Worm (Caenorhabditis elegans) whole organism, L2 larva: Measurements from ENCODE around the gene try-8.
A peak's percentile ranks its signal among the peaks of the same experiment; 100 is the strongest.

Source experiments
- C34F6.9 ChIP-seq: fragments of 150-350 bp; optimal IDR thresholded peaks from 2 replicates; lab custom pipeline; 2014; ENCODE audit warnings: missing biosample characterization, missing genetic modification characterization
- F13H6.1 ChIP-seq: sonication (generic microtip); optimal IDR thresholded peaks from 2 replicates; lab custom pipeline; 2016; ENCODE audit warnings: missing genetic modification characterization, missing compliant biosample characterization
- R02D3.7 ChIP-seq: fragments of 150-350 bp; optimal IDR thresholded peaks from 2 replicates; lab custom pipeline; 2014; ENCODE audit warnings: missing biosample characterization, missing genetic modification characterization
- Y55F3AM.14 ChIP-seq: fragments of 200-800 bp; sonication (Bioruptor generic); optimal IDR thresholded peaks from 2 replicates; lab custom pipeline; 2018; ENCODE audit warnings: mild to moderate bottlenecking, missing genetic modification characterization, missing compliant biosample characterization
- ZK546.5 ChIP-seq: sonication (generic microtip); optimal IDR thresholded peaks from 2 replicates; lab custom pipeline; 2017; ENCODE audit warnings: missing biosample characterization, missing genetic modification characterization
- alr-1 ChIP-seq: fragments of 150-350 bp; optimal IDR thresholded peaks from 2 replicates; lab custom pipeline; 2014; ENCODE audit warnings: missing biosample characterization, missing genetic modification characterization
- aly-2 ChIP-seq: fragments of 150-350 bp; optimal IDR thresholded peaks from 2 replicates; lab custom pipeline; 2014; ENCODE audit warnings: missing biosample characterization, missing genetic modification characterization
- ama-1 ChIP-seq: fragments of 150-350 bp; optimal IDR thresholded peaks from 2 replicates; lab custom pipeline; 2018; ENCODE audit warnings: inconsistent platforms
- blmp-1 ChIP-seq: sonication (generic microtip); optimal IDR thresholded peaks from 2 replicates; lab custom pipeline; 2017; ENCODE audit warnings: missing genetic modification characterization, mild to moderate bottlenecking, missing compliant biosample characterization, antibody characterized with exemption, moderate library complexity; ENCODE audit not compliant: insufficient read depth
- ceh-16 ChIP-seq: fragments of 150-350 bp; optimal IDR thresholded peaks from 2 replicates; lab custom pipeline; 2014; ENCODE audit warnings: missing biosample characterization, missing genetic modification characterization
- crh-2 ChIP-seq: sonication (generic microtip); optimal IDR thresholded peaks from 2 replicates; lab custom pipeline; 2017; ENCODE audit warnings: missing biosample characterization, missing genetic modification characterization
- dmd-4 ChIP-seq: sonication (generic microtip); optimal IDR thresholded peaks from 2 replicates; lab custom pipeline; 2017; ENCODE audit warnings: missing biosample characterization, missing genetic modification characterization
- egl-27 ChIP-seq: sonication (generic microtip); optimal IDR thresholded peaks from 3 replicates; lab custom pipeline; 2017; ENCODE audit warnings: missing biosample characterization, missing genetic modification reagents, missing genetic modification characterization
- elt-1 ChIP-seq: fragments of 150-350 bp; optimal IDR thresholded peaks from 2 replicates; lab custom pipeline; 2014; ENCODE audit warnings: missing biosample characterization, missing genetic modification characterization
- elt-3 ChIP-seq: sonication (generic microtip); optimal IDR thresholded peaks from 2 replicates; lab custom pipeline; 2017; ENCODE audit warnings: missing biosample characterization, missing genetic modification characterization
- fos-1 ChIP-seq: fragments of 150-350 bp; optimal IDR thresholded peaks from 2 replicates; lab custom pipeline; 2014; ENCODE audit warnings: missing biosample characterization, missing genetic modification characterization
- gmeb-1 ChIP-seq: fragments of 150-350 bp; optimal IDR thresholded peaks from 2 replicates; lab custom pipeline; 2014; ENCODE audit warnings: missing biosample characterization, missing genetic modification characterization
- lin-11 ChIP-seq: fragments of 150-350 bp; sonication (generic microtip); optimal IDR thresholded peaks from 2 replicates; lab custom pipeline; 2014; ENCODE audit warnings: missing biosample characterization, missing genetic modification characterization, inconsistent platforms, mixed read lengths
- lin-13 ChIP-seq: fragments of 150-350 bp; optimal IDR thresholded peaks from 2 replicates; lab custom pipeline; 2014; ENCODE audit warnings: missing biosample characterization, missing genetic modification reagents, missing genetic modification characterization
- lin-39 ChIP-seq: fragments of 150-350 bp; optimal IDR thresholded peaks from 2 replicates; lab custom pipeline; 2014; ENCODE audit warnings: missing biosample characterization, missing genetic modification reagents, missing genetic modification characterization
- lsy-2 ChIP-seq, 2 experiments: fragments of 150-350 bp in 1 of 2; sonication (generic microtip) in 1 of 2; optimal IDR thresholded peaks; 2 replicates each; lab custom pipeline; 2014 to 2017; ENCODE audit warnings: missing biosample characterization in 2 of 2, missing genetic modification characterization in 2 of 2
- mab-5 ChIP-seq: fragments of 150-350 bp; optimal IDR thresholded peaks from 2 replicates; lab custom pipeline; 2014; ENCODE audit warnings: missing biosample characterization, missing genetic modification characterization
- mbf-1 ChIP-seq: sonication (generic microtip); optimal IDR thresholded peaks from 2 replicates; lab custom pipeline; 2017; ENCODE audit warnings: missing biosample characterization, missing genetic modification characterization
- mdl-1 ChIP-seq, 2 experiments: fragments of 150-350 bp in 1 of 2; sonication (generic microtip) in 1 of 2; optimal IDR thresholded peaks; 2 replicates each; lab custom pipeline; 2017; ENCODE audit warnings: missing biosample characterization in 2 of 2, missing genetic modification characterization in 2 of 2
- nhr-10 ChIP-seq: sonication (generic microtip); optimal IDR thresholded peaks from 2 replicates; lab custom pipeline; 2017; ENCODE audit warnings: missing biosample characterization, missing genetic modification characterization
- nhr-11 ChIP-seq: fragments of 150-350 bp; optimal IDR thresholded peaks from 2 replicates; lab custom pipeline; 2014; ENCODE audit warnings: missing biosample characterization, missing genetic modification characterization
- nhr-12 ChIP-seq: fragments of 150-350 bp; optimal IDR thresholded peaks from 2 replicates; lab custom pipeline; 2014; ENCODE audit warnings: missing biosample characterization, missing genetic modification characterization
- nhr-129 ChIP-seq: fragments of 150-350 bp; optimal IDR thresholded peaks from 2 replicates; lab custom pipeline; 2014; ENCODE audit warnings: missing biosample characterization, missing genetic modification characterization
- nhr-21 ChIP-seq: fragments of 150-350 bp; optimal IDR thresholded peaks from 2 replicates; lab custom pipeline; 2014; ENCODE audit warnings: missing biosample characterization, missing genetic modification characterization
- nhr-23 ChIP-seq: fragments of 150-350 bp; optimal IDR thresholded peaks from 2 replicates; lab custom pipeline; 2014; ENCODE audit warnings: missing biosample characterization, missing genetic modification reagents, missing genetic modification characterization
- nhr-237 ChIP-seq: fragments of 150-350 bp; optimal IDR thresholded peaks from 2 replicates; lab custom pipeline; 2014; ENCODE audit warnings: missing biosample characterization, missing genetic modification characterization
- nhr-25 ChIP-seq: fragments of 150-350 bp; sonication (generic microtip); optimal IDR thresholded peaks from 3 replicates; lab custom pipeline; 2014; ENCODE audit warnings: missing biosample characterization, missing genetic modification characterization
- nhr-6 ChIP-seq: fragments of 150-350 bp; optimal IDR thresholded peaks from 2 replicates; lab custom pipeline; 2014; ENCODE audit warnings: missing biosample characterization, missing genetic modification characterization
- nhr-77 ChIP-seq: fragments of 150-350 bp; optimal IDR thresholded peaks from 2 replicates; lab custom pipeline; 2014; ENCODE audit warnings: missing biosample characterization, missing genetic modification characterization
- peb-1 ChIP-seq: fragments of 150-350 bp; optimal IDR thresholded peaks from 2 replicates; lab custom pipeline; 2014; ENCODE audit warnings: missing biosample characterization, missing genetic modification characterization
- sem-4 ChIP-seq: fragments of 150-350 bp; optimal IDR thresholded peaks from 2 replicates; lab custom pipeline; 2014; ENCODE audit warnings: missing biosample characterization, missing genetic modification reagents, missing genetic modification characterization
- skn-1 ChIP-seq: sonication (generic microtip); optimal IDR thresholded peaks from 2 replicates; lab custom pipeline; 2017; ENCODE audit warnings: missing biosample characterization, missing genetic modification characterization
- sma-3 ChIP-seq: sonication (generic microtip); optimal IDR thresholded peaks from 2 replicates; lab custom pipeline; 2016; ENCODE audit warnings: missing genetic modification reagents, missing genetic modification characterization, missing compliant biosample characterization
- sma-9 ChIP-seq, 2 experiments: fragments of 150-350 bp in 1 of 2; sonication (generic microtip) in 1 of 2; optimal IDR thresholded peaks; 2 replicates each; lab custom pipeline; 2014 to 2016; ENCODE audit warnings: missing genetic modification characterization in 2 of 2, mild to moderate bottlenecking in 1 of 2, missing biosample characterization in 1 of 2, missing compliant biosample characterization in 1 of 2, missing genetic modification reagents in 1 of 2, moderate library complexity in 1 of 2
- snpc-4 ChIP-seq: fragments of 150-350 bp; optimal IDR thresholded peaks from 2 replicates; lab custom pipeline; 2014; ENCODE audit warnings: missing biosample characterization, missing genetic modification characterization
- unc-39 ChIP-seq: fragments of 150-350 bp; optimal IDR thresholded peaks from 2 replicates; lab custom pipeline; 2014; ENCODE audit warnings: missing biosample characterization, missing genetic modification characterization
- unc-55 ChIP-seq: fragments of 150-350 bp; sonication (generic microtip); optimal IDR thresholded peaks from 3 replicates; lab custom pipeline; 2014; ENCODE audit warnings: missing biosample characterization, missing genetic modification reagents, missing genetic modification characterization
- unc-62 ChIP-seq: fragments of 150-350 bp; optimal IDR thresholded peaks from 2 replicates; lab custom pipeline; 2014; ENCODE audit warnings: missing biosample characterization, missing genetic modification reagents, missing genetic modification characterization
- zag-1 ChIP-seq: fragments of 150-350 bp; optimal IDR thresholded peaks from 2 replicates; lab custom pipeline; 2014; ENCODE audit warnings: missing biosample characterization, missing genetic modification characterization
- ztf-11 ChIP-seq: sonication (generic microtip); optimal IDR thresholded peaks from 2 replicates; lab custom pipeline; 2017; ENCODE audit warnings: missing biosample characterization, missing genetic modification characterization
- ztf-4 ChIP-seq: fragments of 150-350 bp; optimal IDR thresholded peaks from 2 replicates; lab custom pipeline; 2014; ENCODE audit warnings: missing biosample characterization, missing genetic modification characterization

try-8 gene

ce11 chrV:7417018-7417716 lies 37.0 kb downstream of the try-8 start, which contains the start of gene srw-67:
TSS of gene srw-67 (plus strand) at chrV:7417660.
- TF ChIP-seq nhr-25 (tag; lab: Kevin White, UChicago) = peak; percentile 51
- TF ChIP-seq skn-1 = no peak
- no peak for TF ChIP-seq blmp-1
- TF ChIP-seq unc-62 (GFP tag; lab: Kevin White, UChicago) = no peak

ce11 chrV:7416569-7416968 lies 37.6 kb downstream of the try-8 start:
- TF ChIP-seq elt-1 (no peak), mbf-1 (tag; lab: Kevin White, UChicago) (no peak), sem-4 (tag; lab: Kevin White, UChicago) (no peak), dmd-4 (tag; lab: Kevin White, UChicago) (no peak), mab-5 (tag; lab: Kevin White, UChicago) (no peak), nhr-6 (tag; lab: Kevin White, UChicago) (no peak), nhr-21 (peak; percentile 31), sma-3 (peak; percentile 1), unc-62 (GFP tag; lab: Kevin White, UChicago) (no peak)

- no peak for TF ChIP-seq lin-39 (tag; lab: Kevin White, UChicago)
- TF ChIP-seq mdl-1 (tag; optimal IDR thresholded peaks at IDR 0.05; lab: Kevin White, UChicago) = peak; percentile 7 to 63
- no peak for TF ChIP-seq R02D3.7 (tag; lab: Kevin White, UChicago)
- no peak for TF ChIP-seq unc-62 (GFP tag; lab: Kevin White, UChicago)
- TF ChIP-seq blmp-1 = peak; percentile 94
- TF ChIP-seq elt-1 = no peak
- TF ChIP-seq mab-5 (tag; lab: Kevin White, UChicago) = no peak
- peak; percentile 35 for TF ChIP-seq F13H6.1 (tag; lab: Kevin White, UChicago)
- TF ChIP-seq zag-1 (tag; lab: Kevin White, UChicago) = no peak
- TF ChIP-seq unc-39 (tag; lab: Kevin White, UChicago) = no peak
- TF ChIP-seq mbf-1 (tag; lab: Kevin White, UChicago) = no peak
- TF ChIP-seq dmd-4 (tag; lab: Kevin White, UChicago) = no peak
- TF ChIP-seq crh-2 (tag; lab: Kevin White, UChicago) = no peak
- TF ChIP-seq nhr-21 = peak; percentile 97
- no peak for TF ChIP-seq nhr-11 (tag; lab: Kevin White, UChicago)
- TF ChIP-seq ZK546.5 = no peak
- peak; percentile 46 for TF ChIP-seq Y55F3AM.14 (GFP tag; lab: Kevin White, UChicago)
- peak; percentile 21 for TF ChIP-seq fos-1 (tag; lab: Kevin White, UChicago)
- TF ChIP-seq C34F6.9 (tag; lab: Kevin White, UChicago) = no peak
- TF ChIP-seq sma-9 (GFP tag; optimal IDR thresholded peaks at IDR 0.05; lab: Kevin White, UChicago) = peak; percentile 95
- TF ChIP-seq sma-9 (tag; optimal IDR thresholded peaks at IDR 0.05; lab: Kevin White, UChicago) = no peak
- no peak for TF ChIP-seq snpc-4 (tag; lab: Kevin White, UChicago)
- no peak for TF ChIP-seq elt-3 (tag; lab: Kevin White, UChicago)
- TF ChIP-seq lsy-2 (tag; optimal IDR thresholded peaks at IDR 0.05; lab: Kevin White, UChicago) = peak in 1 of 2 experiments; percentile 25
- TF ChIP-seq lin-11 (tag; lab: Kevin White, UChicago) = no peak
- no peak for TF ChIP-seq ceh-16 (tag; lab: Kevin White, UChicago)
- TF ChIP-seq ztf-4 (tag; lab: Kevin White, UChicago) = no peak
- no peak for TF ChIP-seq nhr-23 (tag; lab: Kevin White, UChicago)
- TF ChIP-seq lin-13 = no peak
- TF ChIP-seq sem-4 (tag; lab: Kevin White, UChicago) = peak; percentile 48
- TF ChIP-seq nhr-237 (tag; lab: Kevin White, UChicago) = no peak
- no peak for TF ChIP-seq unc-55 (GFP tag; lab: Kevin White, UChicago)
- peak; percentile 65 for TF ChIP-seq egl-27 (tag; lab: Kevin White, UChicago)
- TF ChIP-seq nhr-129 (tag; lab: Kevin White, UChicago) = peak; percentile 69
- no peak for TF ChIP-seq nhr-12 (tag; lab: Kevin White, UChicago)
- no peak for TF ChIP-seq peb-1 (tag; lab: Kevin White, UChicago)
- TF ChIP-seq ztf-11 (tag; lab: Kevin White, UChicago) = no peak
- no peak for TF ChIP-seq nhr-10 (tag; lab: Kevin White, UChicago)
- no peak for TF ChIP-seq alr-1 (tag; lab: Kevin White, UChicago)
- TF ChIP-seq aly-2 = no peak
- peak; percentile 94 for TF ChIP-seq sma-3
- TF ChIP-seq nhr-25 (tag; lab: Kevin White, UChicago) = peak; percentile 93
- no peak for TF ChIP-seq gmeb-1
- TF ChIP-seq nhr-77 = no peak
- TF ChIP-seq nhr-6 (tag; lab: Kevin White, UChicago) = peak; percentile 63
- TF ChIP-seq skn-1 = no peak
- peak; percentile 86 for TF ChIP-seq ama-1
These were observed 38.2 kb downstream of the try-8 start, which contains the start of gene F18E3.13 for ce11 chrV:7415780-7416428. TSS of gene F18E3.13 (plus strand) at chrV:7416164.
